Worm (Caenorhabditis elegans) whole organism, young adult: ENCODE results near the gene C36C9.5.
A peak's percentile ranks its signal among the peaks of the same experiment; 100 is the strongest.

Source experiments
- B0019.2 ChIP-seq: fragments of 200-800 bp; sonication (Bioruptor generic); conservative IDR thresholded peaks from 2 replicates; pipeline ENCODE4 v1.3.6; 2022; ENCODE audit warnings: missing genetic modification reagents, missing genetic modification characterization, missing compliant biosample characterization
- B0261.1 ChIP-seq: sonication (generic microtip); optimal IDR thresholded peaks from 2 replicates; lab custom pipeline; 2016; ENCODE audit warnings: mild to moderate bottlenecking, missing genetic modification characterization, moderate library complexity, missing compliant biosample characterization
- F10E7.11 ChIP-seq: sonication (generic microtip); optimal IDR thresholded peaks from 2 replicates; lab custom pipeline; 2017; ENCODE audit warnings: mild to moderate bottlenecking, missing genetic modification characterization, moderate library complexity, missing compliant biosample characterization
- F33H1.4 ChIP-seq: fragments of 200-800 bp; sonication (Bioruptor generic); IDR thresholded peaks from 2 replicates; pipeline ENCODE4 v1.3.6; 2022; ENCODE audit warnings: missing genetic modification reagents, missing genetic modification characterization, missing compliant biosample characterization
- F39B2.1 ChIP-seq: fragments of 200-800 bp; sonication (Bioruptor generic); IDR thresholded peaks from 2 replicates; pipeline ENCODE4 v1.3.6; 2022; ENCODE audit warnings: missing genetic modification reagents, missing genetic modification characterization, missing compliant biosample characterization
- F52B5.7 ChIP-seq: sonication (generic microtip); optimal IDR thresholded peaks from 2 replicates; lab custom pipeline; 2016; ENCODE audit warnings: mild to moderate bottlenecking, missing genetic modification characterization, missing compliant biosample characterization
- F57A8.1 ChIP-seq: fragments of 200-800 bp; sonication (Bioruptor generic); optimal IDR thresholded peaks from 2 replicates; lab custom pipeline; 2018; ENCODE audit warnings: mild to moderate bottlenecking, missing genetic modification characterization, moderate library complexity, missing compliant biosample characterization
- K11D2.4 ChIP-seq: fragments of 200-800 bp; sonication (Bioruptor generic); IDR thresholded peaks from 2 replicates; pipeline ENCODE4 v1.3.6; 2022; ENCODE audit warnings: missing genetic modification reagents, missing genetic modification characterization, missing compliant biosample characterization
- Y53F4B.3 ChIP-seq: fragments of 200-800 bp; sonication (Bioruptor generic); IDR thresholded peaks from 2 replicates; pipeline ENCODE4 v1.3.6; 2022; ENCODE audit warnings: missing genetic modification reagents, missing genetic modification characterization, missing compliant biosample characterization
- Y56A3A.18 ChIP-seq: fragments of 200-800 bp; sonication (Bioruptor generic); IDR thresholded peaks from 2 replicates; pipeline ENCODE4 v1.3.6; 2022; ENCODE audit warnings: missing genetic modification reagents, missing genetic modification characterization, missing compliant biosample characterization
- Y79H2A.3 ChIP-seq: fragments of 200-800 bp; sonication (Bioruptor generic); conservative IDR thresholded peaks from 2 replicates; pipeline ENCODE4 v1.3.6; 2022; ENCODE audit warnings: missing genetic modification reagents, missing genetic modification characterization, missing compliant biosample characterization
- ZK185.1 ChIP-seq: sonication (generic microtip); optimal IDR thresholded peaks from 2 replicates; lab custom pipeline; 2016; ENCODE audit warnings: mild to moderate bottlenecking, missing genetic modification characterization, missing compliant biosample characterization; ENCODE audit not compliant: poor library complexity, severe bottlenecking
- aptf-3 ChIP-seq: fragments of 200-800 bp; sonication (Bioruptor generic); IDR thresholded peaks from 2 replicates; pipeline ENCODE4 v1.3.6; 2022; ENCODE audit warnings: missing genetic modification characterization, missing compliant biosample characterization
- attf-5 ChIP-seq: fragments of 200-800 bp; sonication (Bioruptor generic); optimal IDR thresholded peaks from 2 replicates; lab custom pipeline; 2018; ENCODE audit warnings: mild to moderate bottlenecking, missing genetic modification characterization, missing compliant biosample characterization
- cebp-2 ChIP-seq: fragments of 200-800 bp; sonication (Bioruptor generic); IDR thresholded peaks from 2 replicates; pipeline ENCODE4 v1.3.6; 2022; ENCODE audit warnings: missing genetic modification characterization, missing compliant biosample characterization
- ceh-100 ChIP-seq: fragments of 200-800 bp; sonication (Bioruptor generic); IDR thresholded peaks from 2 replicates; pipeline ENCODE4 v1.3.6; 2022; ENCODE audit warnings: missing genetic modification reagents, missing genetic modification characterization, missing compliant biosample characterization
- ceh-58 ChIP-seq: fragments of 200-800 bp; sonication (Bioruptor generic); IDR thresholded peaks from 2 replicates; pipeline ENCODE4 v1.3.6; 2022; ENCODE audit warnings: missing genetic modification characterization, missing compliant biosample characterization
- ceh-79 ChIP-seq: sonication (generic microtip); optimal IDR thresholded peaks from 2 replicates; lab custom pipeline; 2017; ENCODE audit warnings: mild to moderate bottlenecking, missing genetic modification characterization, missing compliant biosample characterization
- chd-7 ChIP-seq: sonication (generic microtip); optimal IDR thresholded peaks from 2 replicates; lab custom pipeline; 2016; ENCODE audit warnings: mild to moderate bottlenecking, missing genetic modification characterization, moderate library complexity, missing compliant biosample characterization
- egrh-3 ChIP-seq: fragments of 200-800 bp; sonication (Bioruptor generic); IDR thresholded peaks from 2 replicates; pipeline ENCODE4 v1.3.6; 2022; ENCODE audit warnings: missing genetic modification reagents, missing genetic modification characterization, missing compliant biosample characterization
- ekl-4 ChIP-seq: fragments of 200-800 bp; sonication (Bioruptor generic); IDR thresholded peaks from 2 replicates; pipeline ENCODE4 v1.3.6; 2022; ENCODE audit warnings: missing genetic modification reagents, missing genetic modification characterization, missing compliant biosample characterization
- hrde-1 ChIP-seq: sonication (generic microtip); optimal IDR thresholded peaks from 2 replicates; lab custom pipeline; 2016; ENCODE audit warnings: missing genetic modification characterization, mild to moderate bottlenecking, missing compliant biosample characterization, moderate library complexity, missing genotype, missing genetic modification reagents, borderline replicate concordance
- lag-1 ChIP-seq: fragments of 200-800 bp; sonication (Bioruptor generic); IDR thresholded peaks from 2 replicates; pipeline ENCODE4 v1.3.6; 2022; ENCODE audit warnings: missing genetic modification reagents, missing genetic modification characterization, missing compliant biosample characterization
- let-526 ChIP-seq: fragments of 200-800 bp; sonication (Bioruptor generic); IDR thresholded peaks from 2 replicates; pipeline ENCODE4 v1.3.6; 2022; ENCODE audit warnings: missing genetic modification reagents, missing genetic modification characterization, missing compliant biosample characterization
- let-607 ChIP-seq, 2 experiments: fragments of 200-800 bp in 1 of 2; sonication (Bioruptor generic) in 1 of 2; sonication (generic microtip) in 1 of 2; optimal IDR thresholded peaks; 2 replicates each; lab custom pipeline; 2016 to 2018; ENCODE audit warnings: mild to moderate bottlenecking in 2 of 2, missing compliant biosample characterization in 2 of 2, missing genetic modification characterization in 2 of 2, moderate library complexity in 2 of 2, missing genotype in 1 of 2
- lin-26 ChIP-seq: fragments of 200-800 bp; sonication (Bioruptor generic); IDR thresholded peaks from 2 replicates; pipeline ENCODE4 v1.3.6; 2022; ENCODE audit warnings: missing genetic modification reagents, missing genetic modification characterization, missing compliant biosample characterization
- lin-54 ChIP-seq: fragments of 200-800 bp; sonication (Bioruptor generic); optimal IDR thresholded peaks from 2 replicates; lab custom pipeline; 2018; ENCODE audit warnings: mild to moderate bottlenecking, missing genetic modification characterization, missing compliant biosample characterization
- lsl-1 ChIP-seq: fragments of 200-800 bp; sonication (Bioruptor generic); optimal IDR thresholded peaks from 2 replicates; lab custom pipeline; 2018; ENCODE audit warnings: mild to moderate bottlenecking, missing genetic modification characterization, moderate library complexity, missing compliant biosample characterization
- madf-10 ChIP-seq: sonication (generic microtip); optimal IDR thresholded peaks from 2 replicates; lab custom pipeline; 2016; ENCODE audit warnings: mild to moderate bottlenecking, missing genetic modification characterization, missing compliant biosample characterization
- nhr-179 ChIP-seq: sonication (generic microtip); optimal IDR thresholded peaks from 2 replicates; lab custom pipeline; 2016; ENCODE audit warnings: mild to moderate bottlenecking, missing genetic modification characterization, missing compliant biosample characterization
- nhr-27 ChIP-seq: fragments of 200-800 bp; sonication (Bioruptor generic); optimal IDR thresholded peaks from 2 replicates; lab custom pipeline; 2018; ENCODE audit warnings: mild to moderate bottlenecking, missing genetic modification characterization, moderate library complexity, missing compliant biosample characterization
- pha-4 ChIP-seq: fragments of 150-350 bp; sonication (generic microtip); optimal IDR thresholded peaks from 2 replicates; lab custom pipeline; 2014; ENCODE audit warnings: missing biosample characterization, missing genetic modification reagents, missing genetic modification characterization
- rcor-1 ChIP-seq: fragments of 200-800 bp; sonication (Bioruptor generic); IDR thresholded peaks from 2 replicates; pipeline ENCODE4 v1.3.6; 2022; ENCODE audit warnings: missing genetic modification reagents, missing genetic modification characterization, missing compliant biosample characterization
- repo-1 ChIP-seq: sonication (generic microtip); optimal IDR thresholded peaks from 2 replicates; lab custom pipeline; 2017; ENCODE audit warnings: mild to moderate bottlenecking, missing genetic modification characterization, missing compliant biosample characterization
- rpc-1 ChIP-seq, 2 experiments: fragments of 150-350 bp in 1 of 2; sonication (generic microtip) in 1 of 2; optimal IDR thresholded peaks; 2 replicates each; lab custom pipeline; 2014 to 2018; ENCODE audit warnings: missing biosample characterization in 1 of 2, missing genetic modification characterization in 1 of 2, missing genetic modification reagents in 1 of 2, missing genotype in 1 of 2
- snpc-3.4 ChIP-seq: sonication (generic microtip); optimal IDR thresholded peaks from 2 replicates; lab custom pipeline; 2017; ENCODE audit warnings: missing genetic modification characterization, mild to moderate bottlenecking, missing compliant biosample characterization, antibody characterized with exemption, moderate library complexity, missing genotype, missing genetic modification reagents
- sptf-2 ChIP-seq: fragments of 200-800 bp; sonication (Bioruptor generic); optimal IDR thresholded peaks from 2 replicates; lab custom pipeline; 2018; ENCODE audit warnings: mild to moderate bottlenecking, missing genetic modification characterization, missing compliant biosample characterization
- tbp1 ChIP-seq: fragments of 200-800 bp; sonication (Bioruptor generic); optimal IDR thresholded peaks from 2 replicates; lab custom pipeline; 2018; ENCODE audit warnings: mild to moderate bottlenecking, missing genetic modification characterization, missing compliant biosample characterization
- tbx-9 ChIP-seq: sonication (generic microtip); optimal IDR thresholded peaks from 2 replicates; lab custom pipeline; 2016; ENCODE audit warnings: borderline replicate concordance, missing genetic modification characterization, inconsistent platforms, missing compliant biosample characterization
- tlf-1 ChIP-seq: fragments of 200-800 bp; sonication (Bioruptor generic); optimal IDR thresholded peaks from 2 replicates; lab custom pipeline; 2018; ENCODE audit warnings: mild to moderate bottlenecking, missing genetic modification characterization, missing compliant biosample characterization
- zfh-2 ChIP-seq: fragments of 200-800 bp; sonication (Bioruptor generic); conservative IDR thresholded peaks from 2 replicates; pipeline ENCODE4 v1.3.6; 2022; ENCODE audit warnings: missing genetic modification reagents, missing genetic modification characterization, missing compliant biosample characterization
- ztf-6 ChIP-seq: fragments of 200-800 bp; sonication (Bioruptor generic); IDR thresholded peaks from 2 replicates; pipeline ENCODE4 v1.3.6; 2022; ENCODE audit warnings: missing genetic modification reagents, missing genetic modification characterization, missing compliant biosample characterization

The C36C9.5 gene

DNA sequence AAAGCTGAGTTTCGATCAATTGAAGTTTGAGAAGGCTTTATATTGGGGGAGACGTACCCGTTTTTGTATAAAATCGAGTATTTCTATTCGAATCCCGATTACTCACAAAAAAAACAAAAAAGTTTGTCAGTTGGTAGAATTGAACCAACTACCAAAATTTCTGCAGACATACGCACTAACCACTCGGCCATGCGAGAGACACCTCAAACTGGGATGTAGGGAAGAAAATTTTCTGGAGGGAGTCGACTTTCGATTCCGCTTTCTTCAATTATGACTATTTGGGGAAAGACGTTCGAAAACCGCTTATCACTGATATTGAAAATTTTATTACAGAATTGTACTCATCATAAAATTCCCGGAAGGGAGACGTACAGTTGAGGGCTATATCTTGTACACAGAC, 3.5 kb upstream of the C36C9.5 start:
- peak; percentile 59 for TF ChIP-seq B0261.1 (tag; lab: Kevin White, UChicago)
- peak; percentile 53; the same call in 1 of the 2 replicates for TF ChIP-seq lin-26 (GFP tag; lab: Robert Waterston, UW)
- TF ChIP-seq tbp1 (GFP tag; lab: Kevin White, UChicago) = peak; percentile 81
- peak; percentile 22 for TF ChIP-seq rpc-1 (optimal IDR thresholded peaks at IDR 0.05; lab: Kevin White, UChicago)
- peak; percentile 65 for TF ChIP-seq rpc-1 (tag; optimal IDR thresholded peaks at IDR 0.05; lab: Kevin White, UChicago)

DNA sequence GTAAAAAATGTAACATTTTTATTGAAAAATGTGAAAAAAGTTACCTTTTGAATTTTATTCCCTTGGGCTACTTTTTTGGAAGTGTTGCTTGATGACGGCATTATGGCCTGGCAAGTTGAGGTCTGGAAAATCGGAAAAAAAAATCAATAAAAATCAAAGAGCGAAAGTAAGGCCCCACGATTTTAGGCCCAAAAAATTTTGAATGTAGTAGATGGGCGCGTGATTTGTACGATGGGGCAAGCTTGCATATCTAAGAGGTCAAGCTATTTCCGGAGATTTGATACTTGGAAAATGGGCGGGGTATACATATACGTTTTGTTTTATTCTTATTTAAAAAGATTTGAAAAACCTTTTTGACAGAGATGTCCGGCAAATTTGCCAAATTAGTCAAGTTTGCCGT, 2.8 kb upstream of the C36C9.5 start, which contains the start of gene F07G6.5:
F07G6.5 (minus strand) TSS at position 101 of the 400 bp plus-strand sequence.
- no peak for TF ChIP-seq ceh-58 (GFP tag; lab: Robert Waterston, UW)
- no peak for TF ChIP-seq let-607 (tag; optimal IDR thresholded peaks at IDR 0.05; lab: Kevin White, UChicago)
- TF ChIP-seq repo-1 (tag; lab: Kevin White, UChicago) = no peak
- no peak for TF ChIP-seq tlf-1
- TF ChIP-seq pha-4 (tag; lab: Kevin White, UChicago) = no peak
- TF ChIP-seq F39B2.1 (GFP tag; lab: Robert Waterston, UW) = no peak
- TF ChIP-seq lag-1 (GFP tag; lab: Robert Waterston, UW) = no peak
- TF ChIP-seq B0019.2 (GFP tag; lab: Robert Waterston, UW) = no peak
- no peak for TF ChIP-seq Y53F4B.3
- no peak for TF ChIP-seq nhr-27 (tag; lab: Kevin White, UChicago)
- TF ChIP-seq lsl-1 = no peak
- no peak for TF ChIP-seq Y79H2A.3
- no peak for TF ChIP-seq F10E7.11 (tag; lab: Kevin White, UChicago)
- no peak for TF ChIP-seq rcor-1
- no peak for TF ChIP-seq ekl-4
- no peak for TF ChIP-seq attf-5 (GFP tag; lab: Kevin White, UChicago)
- TF ChIP-seq snpc-3.4 (tag; lab: Kevin White, UChicago) = no peak
- TF ChIP-seq, all 124 proteins: peak for 0

DNA sequence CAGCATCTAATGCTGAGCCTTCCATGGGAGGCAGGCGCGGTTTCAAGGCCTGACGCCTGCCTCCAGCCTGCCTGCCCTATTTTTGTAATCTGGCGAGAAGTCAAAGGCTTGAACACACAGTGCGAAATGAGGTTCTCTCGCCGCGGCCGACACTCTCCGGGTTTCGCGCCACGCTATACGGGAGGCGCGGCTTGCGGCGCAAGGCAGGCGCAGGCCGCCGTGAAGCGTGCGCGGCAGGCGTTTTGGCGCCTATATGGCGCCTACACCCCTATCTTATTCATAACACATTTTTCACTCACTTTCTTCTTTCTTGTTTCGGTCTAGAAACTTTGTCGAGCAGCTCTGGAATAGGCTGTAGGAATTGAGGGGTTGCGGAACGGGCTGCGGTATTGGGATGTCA, 691 bp downstream of the C36C9.5 start:
- no peak for TF ChIP-seq lsl-1
- peak; percentile 94 for TF ChIP-seq zfh-2 (GFP tag; lab: Robert Waterston, UW)
- no peak for TF ChIP-seq chd-7 (tag; lab: Kevin White, UChicago)
- no peak for TF ChIP-seq ztf-6 (GFP tag; lab: Robert Waterston, UW)
- peak; percentile 70; the same call in 1 of the 2 replicates for TF ChIP-seq egrh-3 (GFP tag; lab: Robert Waterston, UW)
- no peak for TF ChIP-seq attf-5 (GFP tag; lab: Kevin White, UChicago)
- no peak for TF ChIP-seq rpc-1 (optimal IDR thresholded peaks at IDR 0.05; lab: Kevin White, UChicago)
- TF ChIP-seq rpc-1 (tag; optimal IDR thresholded peaks at IDR 0.05; lab: Kevin White, UChicago) = no peak
- TF ChIP-seq cebp-2 (GFP tag; lab: Robert Waterston, UW) = 0 out of 2 replicates have a peak, but pooled peaks have one; percentile 48
- no peak for TF ChIP-seq hrde-1 (tag; lab: Kevin White, UChicago)
- TF ChIP-seq aptf-3 (GFP tag; lab: Robert Waterston, UW) = no peak

DNA sequence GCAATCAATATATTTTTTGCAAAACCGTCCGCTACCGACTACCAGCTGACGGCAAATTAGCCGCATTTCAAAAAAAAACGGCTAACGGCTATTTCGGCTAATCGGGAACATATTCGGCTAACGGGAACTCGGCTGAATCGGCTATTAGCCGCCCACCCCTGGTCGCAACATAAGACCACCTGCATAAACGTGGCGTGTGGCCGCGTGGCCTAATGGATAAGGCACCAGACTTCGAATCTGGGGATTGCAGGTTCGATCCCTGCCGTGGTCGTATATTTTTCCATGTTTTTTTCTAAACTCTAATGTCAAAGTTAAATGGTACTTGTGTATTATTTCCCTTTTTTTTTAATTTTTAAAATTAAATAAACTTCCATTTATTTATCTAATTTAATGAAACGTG, 5.3 kb downstream of the C36C9.5 start:
- no peak for TF ChIP-seq Y56A3A.18 (GFP tag; lab: Robert Waterston, UW)
- TF ChIP-seq cebp-2 (GFP tag; lab: Robert Waterston, UW) = no peak
- TF ChIP-seq ceh-79 (tag; lab: Kevin White, UChicago) = no peak
- TF ChIP-seq sptf-2 (GFP tag; lab: Kevin White, UChicago) = no peak
- no peak for TF ChIP-seq K11D2.4 (GFP tag; lab: Robert Waterston, UW)
- no peak for TF ChIP-seq F57A8.1
- TF ChIP-seq tbx-9 (tag; lab: Kevin White, UChicago) = no peak
- no peak for TF ChIP-seq lin-54
- TF ChIP-seq tbp1 (GFP tag; lab: Kevin White, UChicago) = peak; percentile 80
- peak; percentile 33; the same call in 1 of the 2 replicates for TF ChIP-seq zfh-2 (GFP tag; lab: Robert Waterston, UW)
- TF ChIP-seq ceh-100 (GFP tag; lab: Robert Waterston, UW) = no peak
- TF ChIP-seq nhr-179 (tag; lab: Kevin White, UChicago) = no peak
- TF ChIP-seq ZK185.1 = no peak
- no peak for TF ChIP-seq F52B5.7 (tag; lab: Kevin White, UChicago)
- no peak for TF ChIP-seq madf-10
- TF ChIP-seq rpc-1 (optimal IDR thresholded peaks at IDR 0.05; lab: Kevin White, UChicago) = peak; percentile 19
- TF ChIP-seq rpc-1 (tag; optimal IDR thresholded peaks at IDR 0.05; lab: Kevin White, UChicago) = peak; percentile 73
- no peak for TF ChIP-seq Y79H2A.3
- TF ChIP-seq F33H1.4 (GFP tag; lab: Robert Waterston, UW) = no peak
- no peak for TF ChIP-seq attf-5 (GFP tag; lab: Kevin White, UChicago)
- no peak for TF ChIP-seq let-526 (GFP tag; lab: Robert Waterston, UW)
